Worm (Caenorhabditis elegans): ENCODE measurements around the gene srj-15.

- TF ChIP-seq nhr-28 (tag; optimal IDR thresholded peaks at IDR 0.05): no peak
- no peak for TF ChIP-seq flh-1 (GFP tag; optimal IDR thresholded peaks at IDR 0.05)
- no peak for TF ChIP-seq unc-120 (tag; optimal IDR thresholded peaks at IDR 0.05; ENCODE audit: poor library complexity, severe bottlenecking)
- TF ChIP-seq blmp-1 (tag; optimal IDR thresholded peaks at IDR 0.05): no peak
- TF ChIP-seq ztf-11 (tag; optimal IDR thresholded peaks at IDR 0.05): no peak
- no peak for TF ChIP-seq zip-8 (tag; optimal IDR thresholded peaks at IDR 0.05)
- no peak for TF ChIP-seq nhr-237 (tag; optimal IDR thresholded peaks at IDR 0.05)
- no peak for TF ChIP-seq elt-1 (tag; optimal IDR thresholded peaks at IDR 0.05; ENCODE audit: borderline replicate concordance, insufficient read depth)
- TF ChIP-seq mls-2 (tag; optimal IDR thresholded peaks at IDR 0.05): no peak
- TF ChIP-seq nhr-76 (tag; optimal IDR thresholded peaks at IDR 0.05): no peak
- no peak for TF ChIP-seq pha-4 (tag; optimal IDR thresholded peaks at IDR 0.05)
- no peak for TF ChIP-seq snpc-4 (tag; optimal IDR thresholded peaks at IDR 0.05)
- TF ChIP-seq drap-1 (GFP tag; optimal IDR thresholded peaks at IDR 0.05): no peak
- TF ChIP-seq lin-13 (tag; optimal IDR thresholded peaks at IDR 0.05): no peak
Observed at ce11 chrV:1921321-1921720, 43.4 kb downstream of the srj-15 start, which contains the start of gene gst-37.
